Worm (Caenorhabditis elegans): ENCODE measurements around the gene srt-44.
A peak's percentile ranks its signal among the peaks of the same experiment; 100 is the strongest.

srt-44 gene

DNA sequence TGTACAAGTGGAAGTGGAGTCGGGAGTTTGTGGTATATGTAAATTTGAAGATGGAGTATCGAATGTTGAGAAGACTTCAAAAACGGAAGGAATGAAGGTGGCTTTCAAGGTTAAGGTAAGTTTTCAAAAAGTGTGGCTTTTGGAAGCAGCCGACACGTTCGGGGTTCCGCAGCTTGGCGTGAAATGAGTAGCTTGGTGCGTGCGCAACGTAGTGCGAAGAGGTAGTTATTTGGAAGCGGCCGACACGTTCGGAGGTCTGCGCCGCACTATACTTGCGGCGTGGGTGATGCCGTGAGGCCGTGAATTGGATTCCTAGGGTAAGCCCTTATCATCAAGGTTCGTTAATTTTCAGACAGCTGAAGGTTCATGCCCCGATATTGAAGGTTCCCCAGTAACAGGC is 17.3 kb downstream of the srt-44 start, which contains the start of gene clec-189:
Gene clec-189, plus strand, starts transcription at position 92 of the 400 bp plus-strand sequence.
- TF ChIP-seq zag-1 (tag; optimal IDR thresholded peaks at IDR 0.05) (no peak), snpc-1.2 (GFP tag; IDR thresholded peaks at IDR 0.05) (peak; percentile 80), ceh-82 (tag; optimal IDR thresholded peaks at IDR 0.05) (no peak), lim-7 (GFP tag; IDR thresholded peaks at IDR 0.05) (no peak), lin-13 (GFP tag; optimal IDR thresholded peaks at IDR 0.05) (no peak), nhr-10 (tag; optimal IDR thresholded peaks at IDR 0.05) (no peak), set-16 (GFP tag; IDR thresholded peaks at IDR 0.05) (0 out of 2 replicates have a peak, but pooled peaks have one; percentile 19)

DNA sequence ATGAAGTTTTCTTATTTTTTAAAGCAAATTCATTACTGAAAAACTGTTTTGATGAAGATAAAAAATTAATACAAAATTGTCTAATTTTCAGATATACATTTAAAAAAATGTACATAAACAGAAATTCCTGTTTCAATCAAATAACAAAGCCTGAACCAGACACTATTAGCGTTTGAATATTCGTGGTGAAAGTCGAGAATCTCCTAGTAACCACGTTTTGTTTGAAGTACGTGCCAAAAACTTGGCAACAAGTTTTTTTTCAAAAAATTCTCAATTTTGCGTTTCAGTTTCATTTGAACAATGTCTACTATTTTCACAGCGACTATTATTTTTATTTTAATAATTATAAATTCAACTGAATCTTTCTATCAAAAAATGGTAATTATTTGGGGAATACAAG is 19.5 kb downstream of the srt-44 start, which contains the start of gene M199.7:
Gene M199.7, plus strand, starts transcription at position 301 of the 400 bp plus-strand sequence.
- TF ChIP-seq duxl-1 (tag; optimal IDR thresholded peaks at IDR 0.05; ENCODE audit: poor library complexity) (no peak), daf-16 (GFP tag; optimal IDR thresholded peaks at IDR 0.05) (no peak), daf-16 (tag; optimal IDR thresholded peaks at IDR 0.05) (no peak), F37D6.2 (tag; optimal IDR thresholded peaks at IDR 0.05) (no peak), sdz-12 (GFP tag; optimal IDR thresholded peaks at IDR 0.05) (no peak), nhr-10 (tag; optimal IDR thresholded peaks at IDR 0.05) (no peak), lin-13 (GFP tag; optimal IDR thresholded peaks at IDR 0.05) (no peak), jun-1 (tag; optimal IDR thresholded peaks at IDR 0.05) (no peak), dmd-9 (GFP tag; IDR thresholded peaks at IDR 0.05) (no peak), F49E8.2 (tag; optimal IDR thresholded peaks at IDR 0.05; ENCODE audit: borderline replicate concordance) (no peak), nhr-28 (tag; optimal IDR thresholded peaks at IDR 0.05) (no peak), lin-38 (GFP tag; IDR thresholded peaks at IDR 0.05) (no peak), lin-29 (GFP tag; IDR thresholded peaks at IDR 0.05) (no peak), mxl-3 (GFP tag; optimal IDR thresholded peaks at IDR 0.05) (no peak)

DNA sequence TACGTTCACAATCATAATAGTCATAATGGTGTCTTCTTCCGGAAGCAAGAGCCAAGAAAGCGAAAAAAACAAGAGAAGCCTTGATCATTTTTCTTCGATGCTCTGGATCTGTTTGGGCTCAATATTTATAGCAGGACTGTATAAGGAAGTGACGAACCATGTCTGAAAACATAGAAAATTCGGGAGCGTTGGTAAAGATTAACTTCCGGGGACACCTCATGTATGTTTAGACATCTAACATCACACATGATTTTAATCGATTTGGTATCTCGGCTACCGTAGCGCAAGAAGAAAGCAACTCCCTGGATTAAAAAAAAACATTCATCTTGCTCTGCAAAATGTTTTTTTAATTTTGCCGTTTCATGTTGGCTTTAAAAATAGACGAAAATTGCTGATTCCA is 22.6 kb downstream of the srt-44 start, which contains the start of gene clec-190:
Gene clec-190, minus strand, starts transcription at position 101 of the 400 bp plus-strand sequence.
- peak in 1 of 2 experiments; percentile 46 for TF ChIP-seq unc-62 (GFP tag; optimal IDR thresholded peaks at IDR 0.05 in 1 of 2)
- TF ChIP-seq unc-62 (tag; optimal IDR thresholded peaks at IDR 0.05), result no peak
- TF ChIP-seq F10B5.3 (tag; optimal IDR thresholded peaks at IDR 0.05), result no peak

DNA sequence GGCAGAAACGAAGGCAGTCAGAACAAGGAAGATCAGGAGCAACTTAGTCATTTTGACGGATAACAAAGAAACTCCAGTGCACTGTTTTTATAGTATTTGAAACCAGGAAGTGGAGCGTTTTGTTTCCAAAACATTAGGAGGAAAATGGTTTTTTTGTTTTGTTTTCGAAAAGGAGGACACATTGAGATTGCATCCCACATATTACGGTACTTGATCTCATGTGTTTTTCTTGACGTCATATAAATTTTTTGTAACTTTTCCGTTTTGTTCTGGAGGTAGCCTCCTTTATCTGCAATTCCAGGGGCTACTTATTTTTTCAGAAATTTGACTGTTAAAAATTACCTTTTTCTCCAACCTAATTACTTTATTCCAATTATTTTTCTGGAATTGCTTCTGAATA is 24.3 kb downstream of the srt-44 start, which contains the start of gene M199.9:
Gene M199.9, minus strand, starts transcription at position 101 of the 400 bp plus-strand sequence.
- TF ChIP-seq ctbp-1 (GFP tag; IDR thresholded peaks at IDR 0.05) (no peak), dmd-9 (GFP tag; IDR thresholded peaks at IDR 0.05) (no peak), nhr-77 (tag; optimal IDR thresholded peaks at IDR 0.05) (no peak), F26F4.8 (GFP tag; conservative IDR thresholded peaks at IDR 0.05) (no peak), nhr-6 (tag; optimal IDR thresholded peaks at IDR 0.05) (no peak), ceh-44 (GFP tag; IDR thresholded peaks at IDR 0.05) (no peak), vab-7 (GFP tag; IDR thresholded peaks at IDR 0.05) (no peak), tra-1 (GFP tag; IDR thresholded peaks at IDR 0.05) (no peak), lin-39 (tag; optimal IDR thresholded peaks at IDR 0.05) (no peak), lir-3 (tag; optimal IDR thresholded peaks at IDR 0.05) (no peak), ceh-20 (GFP tag; IDR thresholded peaks at IDR 0.05) (no peak), lsy-2 (tag; optimal IDR thresholded peaks at IDR 0.05) (no peak), ceh-32 (tag; optimal IDR thresholded peaks at IDR 0.05; ENCODE audit: poor library complexity) (no peak), daf-16 (GFP tag; optimal IDR thresholded peaks at IDR 0.05) (no peak), daf-16 (tag; optimal IDR thresholded peaks at IDR 0.05) (no peak), ceh-62 (tag; optimal IDR thresholded peaks at IDR 0.05) (no peak), rbr-2 (tag; optimal IDR thresholded peaks at IDR 0.05) (no peak), nhr-11 (tag; optimal IDR thresholded peaks at IDR 0.05) (no peak), nhr-76 (tag; optimal IDR thresholded peaks at IDR 0.05) (no peak)
